Worm (Caenorhabditis elegans) whole organism, L2 larva: ENCODE measurements around the gene hrpu-1.

Experiments
- C34F6.9 ChIP-seq: fragments of 150-350 bp; optimal IDR thresholded peaks from 2 replicates; lab custom pipeline; 2014; ENCODE audit warnings: missing biosample characterization, missing genetic modification characterization
- F13H6.1 ChIP-seq: sonication (generic microtip); optimal IDR thresholded peaks from 2 replicates; lab custom pipeline; 2016; ENCODE audit warnings: missing genetic modification characterization, missing compliant biosample characterization
- R02D3.7 ChIP-seq: fragments of 150-350 bp; optimal IDR thresholded peaks from 2 replicates; lab custom pipeline; 2014; ENCODE audit warnings: missing biosample characterization, missing genetic modification characterization
- alr-1 ChIP-seq: fragments of 150-350 bp; optimal IDR thresholded peaks from 2 replicates; lab custom pipeline; 2014; ENCODE audit warnings: missing biosample characterization, missing genetic modification characterization
- aly-2 ChIP-seq: fragments of 150-350 bp; optimal IDR thresholded peaks from 2 replicates; lab custom pipeline; 2014; ENCODE audit warnings: missing biosample characterization, missing genetic modification characterization
- ama-1 ChIP-seq: fragments of 150-350 bp; optimal IDR thresholded peaks from 2 replicates; lab custom pipeline; 2018; ENCODE audit warnings: inconsistent platforms
- ceh-16 ChIP-seq: fragments of 150-350 bp; optimal IDR thresholded peaks from 2 replicates; lab custom pipeline; 2014; ENCODE audit warnings: missing biosample characterization, missing genetic modification characterization
- ceh-82 ChIP-seq: fragments of 150-350 bp; optimal IDR thresholded peaks from 2 replicates; lab custom pipeline; 2014; ENCODE audit warnings: missing biosample characterization, missing genetic modification characterization
- crh-2 ChIP-seq: sonication (generic microtip); optimal IDR thresholded peaks from 2 replicates; lab custom pipeline; 2017; ENCODE audit warnings: missing biosample characterization, missing genetic modification characterization
- dmd-4 ChIP-seq: sonication (generic microtip); optimal IDR thresholded peaks from 2 replicates; lab custom pipeline; 2017; ENCODE audit warnings: missing biosample characterization, missing genetic modification characterization
- elt-1 ChIP-seq: fragments of 150-350 bp; optimal IDR thresholded peaks from 2 replicates; lab custom pipeline; 2014; ENCODE audit warnings: missing biosample characterization, missing genetic modification characterization
- elt-3 ChIP-seq: sonication (generic microtip); optimal IDR thresholded peaks from 2 replicates; lab custom pipeline; 2017; ENCODE audit warnings: missing biosample characterization, missing genetic modification characterization
- fos-1 ChIP-seq: fragments of 150-350 bp; optimal IDR thresholded peaks from 2 replicates; lab custom pipeline; 2014; ENCODE audit warnings: missing biosample characterization, missing genetic modification characterization
- lin-11 ChIP-seq: fragments of 150-350 bp; sonication (generic microtip); optimal IDR thresholded peaks from 2 replicates; lab custom pipeline; 2014; ENCODE audit warnings: missing biosample characterization, missing genetic modification characterization, inconsistent platforms, mixed read lengths
- lin-13 ChIP-seq: fragments of 150-350 bp; optimal IDR thresholded peaks from 2 replicates; lab custom pipeline; 2014; ENCODE audit warnings: missing biosample characterization, missing genetic modification reagents, missing genetic modification characterization
- lin-39 ChIP-seq: fragments of 150-350 bp; optimal IDR thresholded peaks from 2 replicates; lab custom pipeline; 2014; ENCODE audit warnings: missing biosample characterization, missing genetic modification reagents, missing genetic modification characterization
- lsy-2 ChIP-seq, 2 experiments: fragments of 150-350 bp in 1 of 2; sonication (generic microtip) in 1 of 2; optimal IDR thresholded peaks; 2 replicates each; lab custom pipeline; 2014 to 2017; ENCODE audit warnings: missing biosample characterization in 2 of 2, missing genetic modification characterization in 2 of 2
- mab-5 ChIP-seq: fragments of 150-350 bp; optimal IDR thresholded peaks from 2 replicates; lab custom pipeline; 2014; ENCODE audit warnings: missing biosample characterization, missing genetic modification characterization
- mbf-1 ChIP-seq: sonication (generic microtip); optimal IDR thresholded peaks from 2 replicates; lab custom pipeline; 2017; ENCODE audit warnings: missing biosample characterization, missing genetic modification characterization
- mdl-1 ChIP-seq, 2 experiments: fragments of 150-350 bp in 1 of 2; sonication (generic microtip) in 1 of 2; optimal IDR thresholded peaks; 2 replicates each; lab custom pipeline; 2017; ENCODE audit warnings: missing biosample characterization in 2 of 2, missing genetic modification characterization in 2 of 2
- nhr-12 ChIP-seq: fragments of 150-350 bp; optimal IDR thresholded peaks from 2 replicates; lab custom pipeline; 2014; ENCODE audit warnings: missing biosample characterization, missing genetic modification characterization
- nhr-237 ChIP-seq: fragments of 150-350 bp; optimal IDR thresholded peaks from 2 replicates; lab custom pipeline; 2014; ENCODE audit warnings: missing biosample characterization, missing genetic modification characterization
- nhr-25 ChIP-seq: fragments of 150-350 bp; sonication (generic microtip); optimal IDR thresholded peaks from 3 replicates; lab custom pipeline; 2014; ENCODE audit warnings: missing biosample characterization, missing genetic modification characterization
- nhr-6 ChIP-seq: fragments of 150-350 bp; optimal IDR thresholded peaks from 2 replicates; lab custom pipeline; 2014; ENCODE audit warnings: missing biosample characterization, missing genetic modification characterization
- nhr-77 ChIP-seq: fragments of 150-350 bp; optimal IDR thresholded peaks from 2 replicates; lab custom pipeline; 2014; ENCODE audit warnings: missing biosample characterization, missing genetic modification characterization
- peb-1 ChIP-seq: fragments of 150-350 bp; optimal IDR thresholded peaks from 2 replicates; lab custom pipeline; 2014; ENCODE audit warnings: missing biosample characterization, missing genetic modification characterization
- skn-1 ChIP-seq: sonication (generic microtip); optimal IDR thresholded peaks from 2 replicates; lab custom pipeline; 2017; ENCODE audit warnings: missing biosample characterization, missing genetic modification characterization
- sma-3 ChIP-seq: sonication (generic microtip); optimal IDR thresholded peaks from 2 replicates; lab custom pipeline; 2016; ENCODE audit warnings: missing genetic modification reagents, missing genetic modification characterization, missing compliant biosample characterization
- sma-9 ChIP-seq, 2 experiments: fragments of 150-350 bp in 1 of 2; sonication (generic microtip) in 1 of 2; optimal IDR thresholded peaks; 2 replicates each; lab custom pipeline; 2014 to 2016; ENCODE audit warnings: missing genetic modification characterization in 2 of 2, mild to moderate bottlenecking in 1 of 2, missing biosample characterization in 1 of 2, missing compliant biosample characterization in 1 of 2, missing genetic modification reagents in 1 of 2, moderate library complexity in 1 of 2
- snpc-4 ChIP-seq: fragments of 150-350 bp; optimal IDR thresholded peaks from 2 replicates; lab custom pipeline; 2014; ENCODE audit warnings: missing biosample characterization, missing genetic modification characterization
- unc-39 ChIP-seq: fragments of 150-350 bp; optimal IDR thresholded peaks from 2 replicates; lab custom pipeline; 2014; ENCODE audit warnings: missing biosample characterization, missing genetic modification characterization
- unc-55 ChIP-seq: fragments of 150-350 bp; sonication (generic microtip); optimal IDR thresholded peaks from 3 replicates; lab custom pipeline; 2014; ENCODE audit warnings: missing biosample characterization, missing genetic modification reagents, missing genetic modification characterization
- unc-62 ChIP-seq: fragments of 150-350 bp; optimal IDR thresholded peaks from 2 replicates; lab custom pipeline; 2014; ENCODE audit warnings: missing biosample characterization, missing genetic modification reagents, missing genetic modification characterization
- zag-1 ChIP-seq: fragments of 150-350 bp; optimal IDR thresholded peaks from 2 replicates; lab custom pipeline; 2014; ENCODE audit warnings: missing biosample characterization, missing genetic modification characterization
- ztf-1 ChIP-seq: fragments of 200-800 bp; sonication (Bioruptor generic); conservative IDR thresholded peaks from 2 replicates; pipeline ENCODE4 v1.3.6; 2022; ENCODE audit warnings: missing genetic modification characterization, missing compliant biosample characterization
- ztf-4 ChIP-seq: fragments of 150-350 bp; optimal IDR thresholded peaks from 2 replicates; lab custom pipeline; 2014; ENCODE audit warnings: missing biosample characterization, missing genetic modification characterization

Gene hrpu-1

DNA sequence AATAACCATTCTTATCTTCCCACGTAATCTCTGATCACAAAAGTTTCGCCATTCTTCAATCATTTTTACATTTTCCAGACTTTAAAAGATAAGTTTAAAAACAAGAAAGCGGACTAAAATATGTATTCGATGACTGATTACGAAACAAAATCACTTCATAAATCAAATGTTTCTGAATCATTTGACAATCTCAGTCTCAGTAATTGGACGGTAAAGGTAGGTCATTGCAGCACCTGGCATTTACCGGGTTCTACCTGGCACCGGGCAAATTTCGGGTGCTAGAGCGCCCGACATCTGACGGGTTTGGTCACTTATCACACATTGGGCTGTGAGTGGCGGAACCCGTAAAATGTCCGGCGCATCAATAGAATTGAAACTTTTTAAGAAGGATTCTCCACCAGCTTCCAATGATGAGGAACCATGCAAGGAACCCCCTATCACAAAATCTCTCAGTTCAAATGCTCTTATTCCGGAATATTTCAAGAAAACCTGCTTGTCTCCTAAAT is 16.7 kb downstream of the hrpu-1 start, which contains the start of gene Y41E3.19:
Y41E3.19 (plus strand) TSS at position 51 of the 506 bp plus-strand sequence.
- TF ChIP-seq nhr-6 (tag; lab: Kevin White, UChicago) (no peak), elt-3 (tag; lab: Kevin White, UChicago) (no peak), mbf-1 (tag; lab: Kevin White, UChicago) (no peak), nhr-77 (tag; lab: Kevin White, UChicago) (no peak), R02D3.7 (tag; lab: Kevin White, UChicago) (no peak), lin-11 (no peak), alr-1 (no peak), ztf-4 (tag; lab: Kevin White, UChicago) (no peak), mdl-1 (tag; optimal IDR thresholded peaks at IDR 0.05; lab: Kevin White, UChicago) (no peak), unc-39 (tag; lab: Kevin White, UChicago) (no peak), lsy-2 (tag; optimal IDR thresholded peaks at IDR 0.05; lab: Kevin White, UChicago) (no peak)

ce11 chrIV:15057994-15058393 is 18.6 kb downstream of the hrpu-1 start, which contains the start of gene Y41E3.13:
Y41E3.13 (plus strand) TSS chrIV:15058294.
- TF ChIP-seq nhr-77 (tag; lab: Kevin White, UChicago) (no peak), unc-39 (tag; lab: Kevin White, UChicago) (no peak), mab-5 (tag; lab: Kevin White, UChicago) (no peak), mbf-1 (tag; lab: Kevin White, UChicago) (no peak), ceh-82 (tag; lab: Kevin White, UChicago) (no peak), unc-55 (no peak), fos-1 (tag; lab: Kevin White, UChicago) (no peak)

DNA sequence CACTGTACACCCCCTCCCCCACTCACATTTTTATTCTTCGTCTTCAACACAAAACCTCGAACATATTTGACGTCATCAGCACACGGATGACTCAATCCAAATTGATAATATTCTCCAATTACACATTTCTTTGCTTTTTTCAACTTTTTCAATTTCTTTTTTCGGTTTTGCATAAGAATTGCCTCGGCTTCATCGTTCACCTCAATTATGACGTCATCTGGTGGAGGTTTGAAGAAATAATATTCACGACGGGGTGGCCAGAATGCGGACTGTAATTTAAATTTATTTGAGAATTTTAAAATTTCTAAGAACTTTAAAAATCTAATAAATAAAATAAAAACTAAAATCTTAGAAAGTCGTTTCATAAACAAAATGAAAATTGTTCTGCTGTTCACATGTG is 24.4 kb downstream of the hrpu-1 start:
- TF ChIP-seq lin-39 (no peak), skn-1 (no peak), sma-3 (GFP tag; lab: Kevin White, UChicago) (no peak), mab-5 (tag; lab: Kevin White, UChicago) (no peak), nhr-237 (tag; lab: Kevin White, UChicago) (no peak), ceh-82 (tag; lab: Kevin White, UChicago) (no peak), C34F6.9 (tag; lab: Kevin White, UChicago) (no peak), ztf-4 (tag; lab: Kevin White, UChicago) (no peak), aly-2 (tag; lab: Kevin White, UChicago) (no peak), sma-9 (GFP tag; optimal IDR thresholded peaks at IDR 0.05; lab: Kevin White, UChicago) (no peak), sma-9 (tag; optimal IDR thresholded peaks at IDR 0.05; lab: Kevin White, UChicago) (no peak), nhr-12 (tag; lab: Kevin White, UChicago) (no peak), unc-39 (tag; lab: Kevin White, UChicago) (no peak), F13H6.1 (tag; lab: Kevin White, UChicago) (no peak), snpc-4 (tag; lab: Kevin White, UChicago) (no peak)

ce11 chrIV:15065653-15066052 is 26.2 kb downstream of the hrpu-1 start, which contains the start of gene Y41E3.18:
Y41E3.18 (minus strand) TSS chrIV:15065753.
- no peak for TF ChIP-seq ztf-4 (tag; lab: Kevin White, UChicago)
- TF ChIP-seq lin-39: no peak
- no peak for TF ChIP-seq zag-1
- no peak for TF ChIP-seq lin-13 (GFP tag; lab: Kevin White, UChicago)
- no peak for TF ChIP-seq unc-39 (tag; lab: Kevin White, UChicago)
- TF ChIP-seq R02D3.7 (tag; lab: Kevin White, UChicago): no peak
- no peak for TF ChIP-seq elt-1 (tag; lab: Kevin White, UChicago)
- no peak for TF ChIP-seq fos-1 (tag; lab: Kevin White, UChicago)
- TF ChIP-seq crh-2 (tag; lab: Kevin White, UChicago): no peak
- TF ChIP-seq unc-62 (GFP tag; lab: Kevin White, UChicago): no peak
- TF ChIP-seq skn-1: no peak
- TF ChIP-seq dmd-4 (tag; lab: Kevin White, UChicago): no peak
- no peak for TF ChIP-seq ztf-1 (GFP tag; lab: Robert Waterston, UW)

ce11 chrIV:15068818-15069217 is 29.4 kb downstream of the hrpu-1 start, which contains the start of gene srt-48:
srt-48 (minus strand) TSS chrIV:15068918.
- TF ChIP-seq ama-1 (lab: Kevin White, UChicago) (no peak), mab-5 (tag; lab: Kevin White, UChicago) (no peak), ceh-82 (tag; lab: Kevin White, UChicago) (no peak), nhr-25 (tag; lab: Kevin White, UChicago) (no peak), alr-1 (no peak), R02D3.7 (tag; lab: Kevin White, UChicago) (no peak), ceh-16 (tag; lab: Kevin White, UChicago) (no peak), fos-1 (tag; lab: Kevin White, UChicago) (no peak), peb-1 (no peak)
